Worm (Caenorhabditis elegans): ENCODE results near the gene K05G3.1.

- TF ChIP-seq egl-27 (tag; optimal IDR thresholded peaks at IDR 0.05) = no peak
- no peak for TF ChIP-seq ceh-82 (tag; optimal IDR thresholded peaks at IDR 0.05)
- TF ChIP-seq blmp-1 (tag; optimal IDR thresholded peaks at IDR 0.05; ENCODE audit: insufficient read depth) = no peak
- TF ChIP-seq lin-11 (tag; optimal IDR thresholded peaks at IDR 0.05) = no peak
- no peak for TF ChIP-seq nhr-129 (tag; optimal IDR thresholded peaks at IDR 0.05)
- no peak for TF ChIP-seq mab-5 (tag; optimal IDR thresholded peaks at IDR 0.05)
- TF ChIP-seq nhr-237 (tag; optimal IDR thresholded peaks at IDR 0.05) = no peak
These were observed 18.4 kb downstream of the K05G3.1 start, which contains the start of gene T25D1.1 for ce11 chrX:16519517-16519916.
